Worm (Caenorhabditis elegans) whole organism, young adult: Measurements from ENCODE around the gene crld-1.

Source experiments
- F49E8.2 ChIP-seq: sonication (generic microtip); optimal IDR thresholded peaks from 3 replicates; lab custom pipeline; 2017; ENCODE audit warnings: missing genetic modification characterization, mild to moderate bottlenecking, missing compliant biosample characterization, antibody characterized with exemption, moderate library complexity; ENCODE audit not compliant: insufficient read depth
- hsf-1 ChIP-seq: fragments of 200-800 bp; sonication (Bioruptor generic); IDR thresholded peaks from 2 replicates; pipeline ENCODE4 v1.3.6; 2022; ENCODE audit warnings: missing genetic modification reagents, missing genetic modification characterization, missing compliant biosample characterization
- sea-2 ChIP-seq: fragments of 200-800 bp; sonication (Bioruptor generic); IDR thresholded peaks from 2 replicates; pipeline ENCODE4 v1.3.6; 2022; ENCODE audit warnings: missing genetic modification characterization, missing compliant biosample characterization
- unc-130 ChIP-seq: sonication (generic microtip); optimal IDR thresholded peaks from 2 replicates; lab custom pipeline; 2016; ENCODE audit warnings: missing genetic modification reagents, missing genetic modification characterization, missing compliant biosample characterization
- unc-62 ChIP-seq: fragments of 150-350 bp; optimal IDR thresholded peaks from 2 replicates; lab custom pipeline; 2014; ENCODE audit warnings: missing biosample characterization, missing genetic modification reagents, missing genetic modification characterization

DNA sequence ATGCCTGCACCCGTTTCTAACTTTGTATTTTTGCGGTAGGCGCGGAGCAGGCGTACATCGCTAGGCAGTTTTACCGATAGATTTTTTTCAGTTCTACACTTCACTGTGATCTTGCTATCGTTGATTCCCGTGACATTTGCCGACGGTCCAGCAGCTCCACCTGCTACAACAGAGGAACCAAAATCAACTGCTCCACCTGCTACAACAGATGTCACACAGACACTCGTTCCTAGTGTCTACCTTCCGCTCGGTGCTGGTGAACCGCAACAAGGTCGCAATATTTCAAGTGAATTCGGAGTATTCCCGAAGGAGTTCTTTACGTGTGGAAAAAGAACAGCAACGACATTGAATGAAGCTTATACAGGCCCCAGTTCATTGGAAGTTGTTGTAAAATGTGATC, 35.8 kb upstream of the crld-1 start:
- TF ChIP-seq unc-130 (GFP tag; lab: Kevin White, UChicago) = no peak
- no peak for TF ChIP-seq unc-62 (GFP tag; lab: Kevin White, UChicago)
- TF ChIP-seq sea-2 (GFP tag; lab: Robert Waterston, UW) = no peak
- TF ChIP-seq hsf-1 (GFP tag; lab: Robert Waterston, UW) = no peak
- no peak for TF ChIP-seq F49E8.2
